Fruit fly (Drosophila melanogaster) whole organism, embryonic: ENCODE data around the gene mRpL4.
A peak's percentile ranks its signal among the peaks of the same experiment; 100 is the strongest.

Source experiments
- ATbp ChIP-seq: fragments of 200-800 bp; sonication (Bioruptor generic); optimal IDR thresholded peaks from 2 replicates; lab custom pipeline; 2017; ENCODE audit warnings: missing biosample characterization, mild to moderate bottlenecking, missing genetic modification characterization, missing genetic modification reagents
- Bteb2 ChIP-seq: fragments of 200-800 bp; sonication (Bioruptor generic); optimal IDR thresholded peaks from 2 replicates; lab custom pipeline; 2016; ENCODE audit warnings: missing biosample characterization, missing genetic modification characterization
- CG11504 ChIP-seq: fragments of 200-800 bp; sonication (Bioruptor generic); optimal IDR thresholded peaks from 3 replicates; lab custom pipeline; 2019; ENCODE audit warnings: missing biosample characterization, mild to moderate bottlenecking, missing genetic modification characterization, moderate library complexity
- CG12071 ChIP-seq: fragments of 200-800 bp; sonication (Bioruptor generic); optimal IDR thresholded peaks from 3 replicates; lab custom pipeline; 2018; ENCODE audit warnings: missing biosample characterization, mild to moderate bottlenecking, missing genetic modification characterization
- CG12219 ChIP-seq: fragments of 200-800 bp; sonication (Bioruptor generic); optimal IDR thresholded peaks from 3 replicates; lab custom pipeline; 2018; ENCODE audit warnings: missing biosample characterization, mild to moderate bottlenecking, missing genetic modification characterization
- CG13424 ChIP-seq: fragments of 200-800 bp; sonication (Bioruptor generic); optimal IDR thresholded peaks from 2 replicates; lab custom pipeline; 2019; ENCODE audit warnings: missing biosample characterization, mild to moderate bottlenecking, missing genetic modification characterization, moderate library complexity
- CG15269 ChIP-seq: fragments of 200-800 bp; sonication (Bioruptor generic); optimal IDR thresholded peaks from 2 replicates; lab custom pipeline; 2018; ENCODE audit warnings: missing biosample characterization, mild to moderate bottlenecking, missing genetic modification characterization, moderate library complexity
- CG1529 ChIP-seq: fragments of 200-800 bp; sonication (Bioruptor generic); optimal IDR thresholded peaks from 3 replicates; lab custom pipeline; 2018; ENCODE audit warnings: missing biosample characterization, missing genetic modification characterization
- CG17328 ChIP-seq: fragments of 200-800 bp; sonication (Bioruptor generic); IDR thresholded peaks from 2 replicates; pipeline ENCODE4 v1.3.6; 2022; ENCODE audit warnings: missing biosample characterization, missing genetic modification characterization
- CG30020 ChIP-seq: fragments of 200-800 bp; optimal IDR thresholded peaks from 2 replicates; lab custom pipeline; 2019; ENCODE audit warnings: missing biosample characterization, mild to moderate bottlenecking, missing genetic modification characterization, moderate library complexity
- CG30403 ChIP-seq: fragments of 200-800 bp; sonication (Bioruptor generic); optimal IDR thresholded peaks from 3 replicates; lab custom pipeline; 2016; ENCODE audit warnings: missing biosample characterization, missing genetic modification characterization
- CG30431 ChIP-seq: fragments of 200-800 bp; sonication (Bioruptor generic); optimal IDR thresholded peaks from 2 replicates; lab custom pipeline; 2017; ENCODE audit warnings: missing biosample characterization, missing genetic modification characterization
- CG31365 ChIP-seq: fragments of 200-800 bp; sonication (Bioruptor generic); optimal IDR thresholded peaks from 2 replicates; lab custom pipeline; 2018; ENCODE audit warnings: missing biosample characterization, mild to moderate bottlenecking, missing genetic modification characterization
- CG32772 ChIP-seq: fragments of 200-800 bp; sonication (Bioruptor generic); IDR thresholded peaks from 2 replicates; pipeline ENCODE4 v1.3.6; 2022; ENCODE audit warnings: missing biosample characterization, missing genetic modification characterization
- CG6254 ChIP-seq: fragments of 200-800 bp; sonication (Bioruptor generic); optimal IDR thresholded peaks from 3 replicates; lab custom pipeline; 2017; ENCODE audit warnings: mild to moderate bottlenecking, missing biosample characterization, missing genetic modification reagents, missing genetic modification characterization
- CG7357 ChIP-seq: fragments of 200-800 bp; sonication (Bioruptor generic); IDR thresholded peaks from 3 replicates; pipeline ENCODE4 v1.3.6; 2022; ENCODE audit warnings: missing biosample characterization, missing genetic modification characterization
- CG7928 ChIP-seq: fragments of 200-800 bp; sonication (Bioruptor generic); optimal IDR thresholded peaks from 2 replicates; lab custom pipeline; 2017; ENCODE audit warnings: missing biosample characterization, mild to moderate bottlenecking, missing genetic modification characterization
- CG9437 ChIP-seq: fragments of 200-800 bp; sonication (Bioruptor generic); optimal IDR thresholded peaks from 2 replicates; lab custom pipeline; 2018; ENCODE audit warnings: missing biosample characterization, mild to moderate bottlenecking, missing genetic modification characterization
- Camta ChIP-seq: fragments of 200-800 bp; sonication (Bioruptor generic); optimal IDR thresholded peaks from 2 replicates; lab custom pipeline; 2016; ENCODE audit warnings: missing biosample characterization, missing genetic modification characterization
- D19B ChIP-seq: fragments of 200-800 bp; sonication (Bioruptor generic); optimal IDR thresholded peaks from 2 replicates; lab custom pipeline; 2017; ENCODE audit warnings: missing biosample characterization, mild to moderate bottlenecking, missing genetic modification characterization
- Dbx ChIP-seq: fragments of 200-800 bp; sonication (Bioruptor generic); IDR thresholded peaks from 3 replicates; pipeline ENCODE4 v1.3.6; 2022; ENCODE audit warnings: missing biosample characterization, missing genetic modification characterization
- Dip2 ChIP-seq: fragments of 200-800 bp; sonication (Bioruptor generic); IDR thresholded peaks from 2 replicates; pipeline ENCODE4 v1.3.6; 2022; ENCODE audit warnings: missing biosample characterization, missing genetic modification characterization
- Dll ChIP-seq: fragments of 200-800 bp; sonication (Bioruptor generic); IDR thresholded peaks from 4 replicates; pipeline ENCODE4 v1.3.6; 2022; ENCODE audit warnings: missing biosample characterization, missing genetic modification characterization; ENCODE audit not compliant: partially characterized antibody
- E2f2 ChIP-seq: fragments of 200-800 bp; sonication (Bioruptor generic); IDR thresholded peaks from 2 replicates; pipeline ENCODE4 v1.3.6; 2022; ENCODE audit warnings: missing biosample characterization, missing genetic modification characterization
- Fer2 ChIP-seq: fragments of 200-800 bp; sonication (Bioruptor generic); optimal IDR thresholded peaks from 2 replicates; lab custom pipeline; 2018; ENCODE audit warnings: missing biosample characterization, mild to moderate bottlenecking, missing genetic modification characterization, moderate library complexity
- HHEX ChIP-seq: fragments of 200-800 bp; sonication (Bioruptor generic); optimal IDR thresholded peaks from 3 replicates; lab custom pipeline; 2017; ENCODE audit warnings: missing biosample characterization, mild to moderate bottlenecking, missing genetic modification characterization, missing genetic modification reagents
- Mad ChIP-seq: fragments of 200-800 bp; sonication (Bioruptor generic); optimal IDR thresholded peaks from 2 replicates; lab custom pipeline; 2016; ENCODE audit warnings: missing biosample characterization, missing genetic modification characterization
- Rfx ChIP-seq: fragments of 200-800 bp; sonication (Bioruptor generic); IDR thresholded peaks from 2 replicates; pipeline ENCODE4 v1.3.6; 2022; ENCODE audit warnings: missing biosample characterization, missing genetic modification characterization
- Sry-β ChIP-seq: fragments of 200-800 bp; sonication (Bioruptor generic); optimal IDR thresholded peaks from 2 replicates; lab custom pipeline; 2018; ENCODE audit warnings: missing biosample characterization, mild to moderate bottlenecking, missing genetic modification characterization, moderate library complexity
- Usf ChIP-seq: fragments of 200-800 bp; sonication (Bioruptor generic); optimal IDR thresholded peaks from 2 replicates; lab custom pipeline; 2017; ENCODE audit warnings: missing genotype, missing biosample characterization, missing genetic modification characterization
- Vsx1 ChIP-seq: fragments of 200-800 bp; sonication (Bioruptor generic); optimal IDR thresholded peaks from 2 replicates; lab custom pipeline; 2017; ENCODE audit warnings: missing biosample characterization, mild to moderate bottlenecking, missing genetic modification characterization, missing genetic modification reagents
- chinmo ChIP-seq: fragments of 200-800 bp; sonication (Bioruptor generic); IDR thresholded peaks from 4 replicates; pipeline ENCODE4 v1.3.6; 2022; ENCODE audit warnings: missing biosample characterization, missing genetic modification characterization; ENCODE audit not compliant: partially characterized antibody
- chm ChIP-seq: fragments of 200-800 bp; sonication (Bioruptor generic); IDR thresholded peaks from 2 replicates; pipeline ENCODE4 v1.3.6; 2022; ENCODE audit warnings: missing biosample characterization, missing genetic modification characterization
- corto ChIP-seq: fragments of 200-800 bp; sonication (Bioruptor generic); optimal IDR thresholded peaks from 2 replicates; lab custom pipeline; 2016; ENCODE audit warnings: missing biosample characterization, mild to moderate bottlenecking, missing genetic modification characterization, moderate library complexity
- croc ChIP-seq: fragments of 200-800 bp; sonication (Bioruptor generic); conservative IDR thresholded peaks from 3 replicates; pipeline ENCODE4 v1.3.6; 2022; ENCODE audit warnings: missing biosample characterization, missing genetic modification characterization
- disco-r ChIP-seq: fragments of 200-800 bp; sonication (Bioruptor generic); optimal IDR thresholded peaks from 2 replicates; lab custom pipeline; 2016; ENCODE audit warnings: missing biosample characterization, missing genetic modification characterization
- fru ChIP-seq: fragments of >200 bp; optimal IDR thresholded peaks from 2 replicates; lab custom pipeline; 2017
- jumu ChIP-seq: fragments of 200-800 bp; sonication (Bioruptor generic); optimal IDR thresholded peaks from 3 replicates; lab custom pipeline; 2016; ENCODE audit warnings: missing biosample characterization, missing genetic modification characterization
- kni ChIP-seq: fragments of 200-800 bp; sonication (Bioruptor generic); optimal IDR thresholded peaks from 3 replicates; lab custom pipeline; 2017; ENCODE audit warnings: mild to moderate bottlenecking, missing biosample characterization, missing genetic modification reagents, missing genetic modification characterization
- knrl ChIP-seq: fragments of 200-800 bp; sonication (Bioruptor generic); IDR thresholded peaks from 3 replicates; pipeline ENCODE4 v1.3.6; 2022; ENCODE audit warnings: missing biosample characterization, missing genetic modification characterization; ENCODE audit not compliant: partially characterized antibody
- lilli ChIP-seq: fragments of 200-800 bp; sonication (Bioruptor generic); optimal IDR thresholded peaks from 3 replicates; lab custom pipeline; 2016; ENCODE audit warnings: missing biosample characterization, missing genetic modification characterization
- maf-S ChIP-seq: fragments of 200-800 bp; sonication (Bioruptor generic); optimal IDR thresholded peaks from 2 replicates; lab custom pipeline; 2016; ENCODE audit warnings: missing biosample characterization, missing genetic modification characterization
- mam ChIP-seq: fragments of 200-800 bp; sonication (Bioruptor generic); optimal IDR thresholded peaks from 3 replicates; lab custom pipeline; 2016; ENCODE audit warnings: missing biosample characterization, missing genetic modification characterization
- rib ChIP-seq: fragments of 200-800 bp; sonication (Bioruptor generic); IDR thresholded peaks from 2 replicates; pipeline ENCODE4 v1.3.6; 2022; ENCODE audit warnings: missing biosample characterization, missing genetic modification characterization
- salm ChIP-seq: fragments of 200-800 bp; sonication (Bioruptor generic); optimal IDR thresholded peaks from 2 replicates; lab custom pipeline; 2018; ENCODE audit warnings: missing biosample characterization, mild to moderate bottlenecking, missing genetic modification characterization
- sc ChIP-seq, 3 experiments: fragments of >200 bp in 2 of 3; fragments of 200-800 bp in 1 of 3; sonication (Bioruptor generic) in 1 of 3; optimal IDR thresholded peaks; 2 replicates in 2 of 3; 3 replicates in 1 of 3; lab custom pipeline; 2017; ENCODE audit warnings: mild to moderate bottlenecking in 1 of 3, missing biosample characterization in 1 of 3, missing genetic modification characterization in 1 of 3, missing genetic modification reagents in 1 of 3
- stc ChIP-seq: fragments of 200-800 bp; sonication (Bioruptor generic); IDR thresholded peaks from 2 replicates; pipeline ENCODE4 v1.3.6; 2022; ENCODE audit warnings: missing biosample characterization, missing genetic modification characterization
- vfl ChIP-seq: fragments of 200-800 bp; sonication (Bioruptor generic); optimal IDR thresholded peaks from 2 replicates; lab custom pipeline; 2016; ENCODE audit warnings: missing biosample characterization, missing genetic modification characterization
- zen2 ChIP-seq: fragments of 200-800 bp; sonication (Bioruptor generic); IDR thresholded peaks from 3 replicates; pipeline ENCODE4 v1.3.6; 2022; ENCODE audit warnings: missing biosample characterization, missing genetic modification characterization; ENCODE audit not compliant: partially characterized antibody

mRpL4 gene

DNA sequence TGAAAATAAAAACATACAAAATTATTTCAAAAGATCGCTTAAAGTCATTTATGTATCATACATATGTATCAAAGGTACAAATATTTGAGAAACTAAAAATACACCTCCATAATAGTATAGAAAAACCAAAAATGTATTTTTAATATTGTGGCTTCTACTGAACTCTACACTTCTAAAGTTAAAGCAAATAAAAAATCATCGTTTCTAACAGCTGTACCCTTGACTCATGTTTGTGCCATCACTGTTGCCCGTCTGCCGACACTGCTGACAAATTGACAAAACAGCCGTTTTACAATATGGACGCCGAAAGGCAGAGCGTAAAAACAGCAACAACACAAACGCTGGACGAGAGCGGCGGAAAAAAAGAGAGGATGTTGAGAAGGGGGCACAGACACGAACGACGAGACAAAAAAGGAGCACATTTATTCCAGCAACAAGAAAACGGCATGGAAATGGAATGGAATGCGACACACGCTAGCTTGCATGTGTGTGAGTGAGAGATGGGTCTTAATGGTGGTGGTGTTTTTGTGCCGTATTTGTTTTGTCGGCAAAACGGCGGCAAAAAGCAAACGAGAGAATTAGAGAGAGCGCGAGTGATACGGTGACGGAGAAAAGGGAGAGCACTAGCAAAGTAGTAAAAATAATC is 42.4 kb downstream of the mRpL4 start:
- TF ChIP-seq CG12219 (GFP tag; lab: Kevin White, UChicago) (peak; percentile 57), D19B (peak; percentile 82), croc (GFP tag; lab: Robert Waterston, UW) (peak; percentile 66), Dll (GFP tag; lab: Robert Waterston, UW) (no peak), mam (GFP tag; lab: Kevin White, UChicago) (peak; percentile 83), Sry-β (GFP tag; lab: Kevin White, UChicago) (peak; percentile 86), ATbp (GFP tag; lab: Kevin White, UChicago) (peak; percentile 78), sc (optimal IDR thresholded peaks at IDR 0.05; lab: Kevin White, UChicago) (no peak), sc (GFP tag; optimal IDR thresholded peaks at IDR 0.05; lab: Kevin White, UChicago) (peak; percentile 68), Mad (GFP tag; lab: Kevin White, UChicago) (peak; percentile 79), corto (GFP tag; lab: Kevin White, UChicago) (peak; percentile 80), stc (GFP tag; lab: Robert Waterston, UW) (no peak), CG31365 (peak; percentile 53), Fer2 (tag; lab: Kevin White, UChicago) (peak; percentile 64), Dbx (no peak), CG12071 (GFP tag; lab: Kevin White, UChicago) (peak; percentile 78), jumu (GFP tag; lab: Kevin White, UChicago) (peak; percentile 79), salm (tag; lab: Kevin White, UChicago) (peak; percentile 75), CG13424 (tag; lab: Kevin White, UChicago) (peak; percentile 82), knrl (GFP tag; lab: Robert Waterston, UW) (no peak), CG30020 (tag; lab: Kevin White, UChicago) (peak; percentile 32), CG11504 (tag; lab: Kevin White, UChicago) (peak; percentile 87), E2f2 (GFP tag; lab: Robert Waterston, UW) (no peak), CG7928 (peak; percentile 53), CG32772 (GFP tag; lab: Robert Waterston, UW) (no peak), CG6254 (GFP tag; lab: Kevin White, UChicago) (peak; percentile 82), HHEX (GFP tag; lab: Kevin White, UChicago) (peak; percentile 88), Dip2 (GFP tag; lab: Robert Waterston, UW) (no peak), CG1529 (GFP tag; lab: Kevin White, UChicago) (peak; percentile 70), CG30431 (GFP tag; lab: Kevin White, UChicago) (peak; percentile 55), CG30403 (GFP tag; lab: Kevin White, UChicago) (peak; percentile 82), fru (no peak), chinmo (GFP tag; lab: Robert Waterston, UW) (no peak), vfl (GFP tag; lab: Kevin White, UChicago) (peak; percentile 45), CG17328 (GFP tag; lab: Robert Waterston, UW) (no peak), chm (GFP tag; lab: Robert Waterston, UW) (no peak), maf-S (GFP tag; lab: Kevin White, UChicago) (peak; percentile 71), kni (GFP tag; lab: Kevin White, UChicago) (peak; percentile 93), Camta (GFP tag; lab: Kevin White, UChicago) (peak; percentile 79), rib (GFP tag; lab: Robert Waterston, UW) (no peak), Rfx (GFP tag; lab: Robert Waterston, UW) (no peak), zen2 (no peak), disco-r (GFP tag; lab: Kevin White, UChicago) (peak; percentile 61), lilli (GFP tag; lab: Kevin White, UChicago) (peak; percentile 86), CG15269 (tag; lab: Kevin White, UChicago) (peak; percentile 83), Bteb2 (GFP tag; lab: Kevin White, UChicago) (peak; percentile 71), Vsx1 (GFP tag; lab: Kevin White, UChicago) (peak; percentile 54), CG7357 (GFP tag; lab: Robert Waterston, UW) (peak; percentile 73; the same call in 1 of the 3 replicates), CG9437 (peak; percentile 56), Usf (GFP tag; lab: Kevin White, UChicago) (peak; percentile 35)
